Fruit fly (Drosophila melanogaster) whole organism, embryonic: ENCODE data around the gene CG43338.

ENCODE experiments used
- Antp ChIP-seq: fragments of 200-800 bp; sonication (Bioruptor generic); optimal IDR thresholded peaks from 3 replicates; lab custom pipeline; 2016; ENCODE audit warnings: missing biosample characterization, missing genetic modification characterization
- Awh ChIP-seq: fragments of 200-800 bp; sonication (Bioruptor generic); IDR thresholded peaks from 2 replicates; pipeline ENCODE4, ENCODE4 v1.3.6; 2022; ENCODE audit warnings: missing biosample characterization, missing genetic modification characterization
- CG10147 ChIP-seq: fragments of 200-800 bp; sonication (Bioruptor generic); optimal IDR thresholded peaks from 2 replicates; lab custom pipeline; 2019; ENCODE audit warnings: missing biosample characterization, mild to moderate bottlenecking, missing genetic modification characterization, moderate library complexity
- CG11560 ChIP-seq: fragments of 200-800 bp; sonication (Bioruptor generic); IDR thresholded peaks from 3 replicates; pipeline ENCODE4 v1.3.6; 2022; ENCODE audit warnings: missing biosample characterization, missing genetic modification characterization
- CG13296 ChIP-seq: fragments of 200-800 bp; sonication (Bioruptor generic); optimal IDR thresholded peaks from 3 replicates; lab custom pipeline; 2018; ENCODE audit warnings: missing biosample characterization, mild to moderate bottlenecking, missing genetic modification characterization
- CG13624 ChIP-seq: fragments of 200-800 bp; sonication (Bioruptor generic); optimal IDR thresholded peaks from 2 replicates; lab custom pipeline; 2016; ENCODE audit warnings: missing biosample characterization, missing genetic modification characterization
- CG15696 ChIP-seq: fragments of 200-800 bp; sonication (Bioruptor generic); optimal IDR thresholded peaks from 2 replicates; lab custom pipeline; 2019; ENCODE audit warnings: missing biosample characterization, mild to moderate bottlenecking, missing genetic modification characterization, moderate library complexity
- CG17912 ChIP-seq: fragments of 200-800 bp; sonication (Bioruptor generic); optimal IDR thresholded peaks from 2 replicates; lab custom pipeline; 2018; ENCODE audit warnings: missing biosample characterization, mild to moderate bottlenecking, missing genetic modification characterization
- CG18599 ChIP-seq: fragments of 200-800 bp; sonication (Bioruptor generic); optimal IDR thresholded peaks from 3 replicates; lab custom pipeline; 2017; ENCODE audit warnings: missing biosample characterization, missing genetic modification characterization, mild to moderate bottlenecking, moderate library complexity, missing genetic modification reagents
- CG2678 ChIP-seq: fragments of 200-800 bp; sonication (Bioruptor generic); optimal IDR thresholded peaks from 3 replicates; lab custom pipeline; 2019; ENCODE audit warnings: missing biosample characterization, mild to moderate bottlenecking, missing genetic modification characterization, moderate library complexity
- CG34422 ChIP-seq: fragments of 200-800 bp; sonication (Bioruptor generic); IDR thresholded peaks from 3 replicates; pipeline ENCODE4 v1.3.6; 2022; ENCODE audit warnings: missing biosample characterization, missing genetic modification characterization
- CG4617 ChIP-seq: fragments of 200-800 bp; sonication (Bioruptor generic); optimal IDR thresholded peaks from 3 replicates; lab custom pipeline; 2016; ENCODE audit warnings: missing biosample characterization, missing genetic modification characterization, borderline replicate concordance
- CG6254 ChIP-seq: fragments of 200-800 bp; sonication (Bioruptor generic); optimal IDR thresholded peaks from 3 replicates; lab custom pipeline; 2017; ENCODE audit warnings: mild to moderate bottlenecking, missing biosample characterization, missing genetic modification reagents, missing genetic modification characterization
- CG6272 ChIP-seq: fragments of 200-800 bp; sonication (Bioruptor generic); IDR thresholded peaks from 2 replicates; pipeline ENCODE4 v1.3.6; 2022; ENCODE audit warnings: missing biosample characterization, missing genetic modification characterization
- CG6813 ChIP-seq: fragments of 200-800 bp; sonication (Bioruptor generic); optimal IDR thresholded peaks from 2 replicates; lab custom pipeline; 2017; ENCODE audit warnings: missing biosample characterization, missing genetic modification characterization, mild to moderate bottlenecking, moderate library complexity, missing genetic modification reagents
- CG9437 ChIP-seq: fragments of 200-800 bp; sonication (Bioruptor generic); optimal IDR thresholded peaks from 2 replicates; lab custom pipeline; 2018; ENCODE audit warnings: missing biosample characterization, mild to moderate bottlenecking, missing genetic modification characterization
- CG9817 ChIP-seq: fragments of 200-800 bp; sonication (Bioruptor generic); optimal IDR thresholded peaks from 2 replicates; lab custom pipeline; 2018; ENCODE audit warnings: missing biosample characterization, mild to moderate bottlenecking, missing genetic modification characterization, moderate library complexity
- Camta ChIP-seq: fragments of 200-800 bp; sonication (Bioruptor generic); optimal IDR thresholded peaks from 2 replicates; lab custom pipeline; 2016; ENCODE audit warnings: missing biosample characterization, missing genetic modification characterization
- D ChIP-seq, 2 experiments: fragments of 200-800 bp in 1 of 2; fragments of >200 bp in 1 of 2; sonication (Bioruptor generic) in 1 of 2; optimal IDR thresholded peaks; 2 replicates in 1 of 2; 3 replicates in 1 of 2; lab custom pipeline; 2017; ENCODE audit warnings: mild to moderate bottlenecking in 1 of 2, missing biosample characterization in 1 of 2, missing genetic modification characterization in 1 of 2, missing genetic modification reagents in 1 of 2
- Dfd ChIP-seq, 2 experiments: fragments of >200 bp; optimal IDR thresholded peaks; 2 replicates each; lab custom pipeline; 2017; ENCODE audit warnings: missing biosample characterization in 2 of 2, missing genetic modification characterization in 2 of 2
- Dip3 ChIP-seq: fragments of 200-800 bp; sonication (Bioruptor generic); optimal IDR thresholded peaks from 3 replicates; lab custom pipeline; 2016; ENCODE audit warnings: missing biosample characterization, missing genetic modification characterization
- E2f2 ChIP-seq: fragments of 200-800 bp; sonication (Bioruptor generic); IDR thresholded peaks from 2 replicates; pipeline ENCODE4 v1.3.6; 2022; ENCODE audit warnings: missing biosample characterization, missing genetic modification characterization
- Ets97D ChIP-seq: fragments of 200-800 bp; sonication (Bioruptor generic); optimal IDR thresholded peaks from 3 replicates; lab custom pipeline; 2016; ENCODE audit warnings: missing biosample characterization, missing genetic modification characterization
- MBD-R2 ChIP-seq: fragments of 200-800 bp; sonication (Bioruptor generic); IDR thresholded peaks from 2 replicates; pipeline ENCODE4 v1.3.6; 2022; ENCODE audit warnings: missing biosample characterization, missing genetic modification characterization
- Side ChIP-seq: fragments of 200-800 bp; sonication (Bioruptor generic); optimal IDR thresholded peaks from 2 replicates; lab custom pipeline; 2016; ENCODE audit warnings: missing biosample characterization, missing genetic modification characterization
- Stat92E ChIP-seq, 3 experiments: fragments of >200 bp in 2 of 3; fragments of 200-800 bp in 1 of 3; sonication (Bioruptor generic) in 1 of 3; optimal IDR thresholded peaks; 2 replicates each; lab custom pipeline; 2017 to 2019; ENCODE audit warnings: missing biosample characterization in 3 of 3, missing genetic modification characterization in 3 of 3, mild to moderate bottlenecking in 1 of 3, moderate library complexity in 1 of 3
- Trl ChIP-seq, 3 experiments: fragments of >200 bp in 2 of 3; fragments of 200-800 bp in 1 of 3; sonication (Bioruptor generic) in 1 of 3; optimal IDR thresholded peaks; 2 replicates in 1 of 3; 3 replicates in 2 of 3; lab custom pipeline; 2016 to 2017; ENCODE audit warnings: missing biosample characterization in 1 of 3, missing genetic modification characterization in 1 of 3
- Xbp1 ChIP-seq: fragments of 200-800 bp; sonication (Bioruptor generic); optimal IDR thresholded peaks from 3 replicates; lab custom pipeline; 2016; ENCODE audit warnings: missing biosample characterization, mild to moderate bottlenecking, missing genetic modification characterization
- ab ChIP-seq: fragments of 200-800 bp; sonication (Bioruptor generic); optimal IDR thresholded peaks from 2 replicates; lab custom pipeline; 2016; ENCODE audit warnings: missing biosample characterization, missing genetic modification characterization
- br ChIP-seq: fragments of >200 bp; optimal IDR thresholded peaks from 2 replicates; lab custom pipeline; 2017
- cad ChIP-seq: fragments of >200 bp; optimal IDR thresholded peaks from 2 replicates; lab custom pipeline; 2017; ENCODE audit warnings: missing biosample characterization, missing genetic modification characterization
- chm ChIP-seq: fragments of 200-800 bp; sonication (Bioruptor generic); IDR thresholded peaks from 2 replicates; pipeline ENCODE4 v1.3.6; 2022; ENCODE audit warnings: missing biosample characterization, missing genetic modification characterization
- crc ChIP-seq: fragments of 200-800 bp; sonication (Bioruptor generic); optimal IDR thresholded peaks from 2 replicates; lab custom pipeline; 2016; ENCODE audit warnings: missing biosample characterization, missing genetic modification characterization
- danr ChIP-seq: fragments of 200-800 bp; sonication (Bioruptor generic); IDR thresholded peaks from 2 replicates; pipeline ENCODE4 v1.3.6; 2022; ENCODE audit warnings: missing biosample characterization, missing genetic modification characterization
- fd3F ChIP-seq: fragments of 200-800 bp; sonication (Bioruptor generic); optimal IDR thresholded peaks from 2 replicates; lab custom pipeline; 2018; ENCODE audit warnings: missing biosample characterization, mild to moderate bottlenecking, missing genetic modification characterization, moderate library complexity
- fru ChIP-seq: fragments of >200 bp; optimal IDR thresholded peaks from 2 replicates; lab custom pipeline; 2017
- ftz-f1 ChIP-seq: fragments of 200-800 bp; sonication (Bioruptor generic); optimal IDR thresholded peaks from 2 replicates; lab custom pipeline; 2016; ENCODE audit warnings: missing biosample characterization, missing genetic modification characterization
- gce ChIP-seq: fragments of 200-800 bp; sonication (Bioruptor generic); IDR thresholded peaks from 3 replicates; pipeline ENCODE4 v1.3.6; 2022; ENCODE audit warnings: missing biosample characterization, missing genetic modification characterization
- gfzf ChIP-seq: fragments of 200-800 bp; sonication (Bioruptor generic); optimal IDR thresholded peaks from 2 replicates; lab custom pipeline; 2016; ENCODE audit warnings: missing biosample characterization, mild to moderate bottlenecking, missing genetic modification characterization, moderate library complexity
- grn ChIP-seq: fragments of 200-800 bp; sonication (Bioruptor generic); optimal IDR thresholded peaks from 3 replicates; lab custom pipeline; 2017; ENCODE audit warnings: missing biosample characterization, missing genetic modification characterization
- insv ChIP-seq, 2 experiments: fragments of 200-800 bp; sonication (Bioruptor generic); optimal IDR thresholded peaks; 3 replicates each; lab custom pipeline; 2016 to 2018; ENCODE audit warnings: missing biosample characterization in 2 of 2, missing genetic modification characterization in 2 of 2
- klu ChIP-seq: fragments of 200-800 bp; sonication (Bioruptor generic); IDR thresholded peaks from 2 replicates; pipeline ENCODE4 v1.3.6; 2022; ENCODE audit warnings: missing biosample characterization, missing genetic modification characterization
- nerfin-2 ChIP-seq: fragments of 200-800 bp; sonication (Bioruptor generic); IDR thresholded peaks from 2 replicates; pipeline ENCODE4 v1.3.6; 2022; ENCODE audit warnings: missing biosample characterization, missing genetic modification characterization; ENCODE audit not compliant: partially characterized antibody
- psq ChIP-seq: fragments of 200-800 bp; sonication (Bioruptor generic); optimal IDR thresholded peaks from 2 replicates; lab custom pipeline; 2017; ENCODE audit warnings: missing biosample characterization, missing genetic modification characterization
- tll ChIP-seq, 2 experiments: fragments of 200-800 bp in 1 of 2; fragments of >200 bp in 1 of 2; sonication (Bioruptor generic) in 1 of 2; optimal IDR thresholded peaks; 2 replicates each; lab custom pipeline; 2017 to 2019; ENCODE audit warnings: missing biosample characterization in 2 of 2, missing genetic modification characterization in 2 of 2, mild to moderate bottlenecking in 1 of 2, moderate library complexity in 1 of 2
- trh ChIP-seq: fragments of 200-800 bp; sonication (Bioruptor generic); optimal IDR thresholded peaks from 2 replicates; lab custom pipeline; 2016; ENCODE audit warnings: missing biosample characterization, missing genetic modification characterization
- wor ChIP-seq: fragments of 200-800 bp; sonication (Bioruptor generic); IDR thresholded peaks from 2 replicates; pipeline ENCODE4 v1.3.6; 2022; ENCODE audit warnings: missing biosample characterization, missing genetic modification characterization
- zfh1 ChIP-seq: fragments of 200-800 bp; sonication (Bioruptor generic); IDR thresholded peaks from 3 replicates; pipeline ENCODE4 v1.3.6; 2022; ENCODE audit warnings: missing biosample characterization, missing genetic modification characterization

Gene CG43338

dm6 chr2L:18693877-18694723 lies 23.1 kb upstream of the CG43338 start (continued):
- TF ChIP-seq Ets97D, result peak; percentile 57
- TF ChIP-seq MBD-R2 (GFP tag; lab: Robert Waterston, UW), result peak; percentile 60
- no peak for TF ChIP-seq wor
- peak; percentile 74 for TF ChIP-seq Antp (GFP tag; lab: Kevin White, UChicago)
- TF ChIP-seq ftz-f1, result peak; percentile 97
- peak; percentile 59; the same call in 1 of the 3 replicates for TF ChIP-seq zfh1
- TF ChIP-seq ab (GFP tag; lab: Kevin White, UChicago), result peak; percentile 27
- TF ChIP-seq br, result no peak
- TF ChIP-seq CG6254, result peak; percentile 47
- peak; percentile 23 for TF ChIP-seq grn
- TF ChIP-seq CG9817 (tag; lab: Kevin White, UChicago), result peak; percentile 2
- peak; percentile 45; the same call in 1 of the 3 replicates for TF ChIP-seq CG34422
- TF ChIP-seq psq, result peak; percentile 67
- TF ChIP-seq gce (GFP tag; lab: Robert Waterston, UW), result peak; percentile 76; the same call in 2 of the 3 replicates
- TF ChIP-seq Trl (optimal IDR thresholded peaks at IDR 0.05; lab: Kevin White, UChicago), result no peak
- TF ChIP-seq Trl (GFP tag; optimal IDR thresholded peaks at IDR 0.05; lab: Kevin White, UChicago), result no peak
- TF ChIP-seq crc (GFP tag; lab: Kevin White, UChicago), result peak; percentile 47
- peak; percentile 70 for TF ChIP-seq Xbp1
- no peak for TF ChIP-seq gfzf (GFP tag; lab: Kevin White, UChicago)
- peak; percentile 60 for TF ChIP-seq Side (GFP tag; lab: Kevin White, UChicago)
- TF ChIP-seq CG2678 (tag; lab: Kevin White, UChicago), result peak; percentile 46
- peak; percentile 58 for TF ChIP-seq CG9437 (GFP tag; lab: Kevin White, UChicago)
- TF ChIP-seq nerfin-2, result no peak
- TF ChIP-seq CG15696 (tag; lab: Kevin White, UChicago), result no peak
- TF ChIP-seq Awh (GFP tag; lab: Robert Waterston, UW), result 0 out of 2 replicates have a peak, but pooled peaks have one; percentile 33
- peak; percentile 90 for TF ChIP-seq CG13624
- peak; percentile 71 for TF ChIP-seq CG18599 (GFP tag; lab: Kevin White, UChicago)
- peak; percentile 44 for TF ChIP-seq CG6813 (GFP tag; lab: Kevin White, UChicago)
- no peak for TF ChIP-seq Dfd (GFP tag; optimal IDR thresholded peaks at IDR 0.05; lab: Kevin White, UChicago)
- peak; percentile 72 for TF ChIP-seq CG13296 (GFP tag; lab: Kevin White, UChicago)
- no peak for TF ChIP-seq fru (lab: Kevin White, UChicago)
- TF ChIP-seq chm, result no peak; the same call in 1 of the 2 replicates
- TF ChIP-seq danr, result no peak
- TF ChIP-seq Camta (GFP tag; lab: Kevin White, UChicago), result peak; percentile 56
- no peak for TF ChIP-seq CG11560 (tag; lab: Robert Waterston, UW)
- no peak for TF ChIP-seq trh (GFP tag; lab: Kevin White, UChicago)
- TF ChIP-seq insv (GFP tag; optimal IDR thresholded peaks at IDR 0.05; lab: Kevin White, UChicago), result no peak
- no peak for TF ChIP-seq Stat92E (GFP tag; optimal IDR thresholded peaks at IDR 0.05; lab: Kevin White, UChicago)
- TF ChIP-seq tll (GFP tag; optimal IDR thresholded peaks at IDR 0.05; lab: Kevin White, UChicago), result no peak
- TF ChIP-seq CG10147 (GFP tag; lab: Kevin White, UChicago), result peak; percentile 14
- TF ChIP-seq cad (GFP tag; lab: Kevin White, UChicago), result no peak
- TF ChIP-seq CG17912, result no peak
- TF ChIP-seq klu (GFP tag; lab: Robert Waterston, UW), result no peak
- TF ChIP-seq fd3F (GFP tag; lab: Kevin White, UChicago), result no peak
- peak; percentile 61 for TF ChIP-seq Dip3 (GFP tag; lab: Kevin White, UChicago)
- no peak for TF ChIP-seq D (optimal IDR thresholded peaks at IDR 0.05; lab: Kevin White, UChicago)
- TF ChIP-seq D (GFP tag; optimal IDR thresholded peaks at IDR 0.05; lab: Kevin White, UChicago), result no peak
- TF ChIP-seq CG4617, result peak; percentile 17
- TF ChIP-seq E2f2 (GFP tag; lab: Robert Waterston, UW), result peak; percentile 73; the same call in 1 of the 2 replicates
- peak; percentile 41; the same call in 1 of the 2 replicates for TF ChIP-seq CG6272
